Worm (Caenorhabditis elegans) whole organism, L4 larva: ENCODE results near the gene Y37E11AL.3.

Experiments
- D1046.2 ChIP-seq: fragments of 200-800 bp; sonication (Bioruptor generic); IDR thresholded peaks from 2 replicates; pipeline ENCODE4 v1.3.6; 2022; ENCODE audit warnings: missing genetic modification characterization, missing compliant biosample characterization
- F26F4.8 ChIP-seq: fragments of 200-800 bp; sonication (Bioruptor generic); conservative IDR thresholded peaks from 2 replicates; pipeline ENCODE4 v1.3.6; 2022; ENCODE audit warnings: missing genetic modification characterization, missing compliant biosample characterization
- F37D6.2 ChIP-seq: sonication (generic microtip); optimal IDR thresholded peaks from 2 replicates; lab custom pipeline; 2016; ENCODE audit warnings: mild to moderate bottlenecking, missing genetic modification characterization, missing compliant biosample characterization
- F44E2.7 ChIP-seq: fragments of 200-800 bp; sonication (Bioruptor generic); IDR thresholded peaks from 2 replicates; pipeline ENCODE4 v2.1.2; 2022; ENCODE audit warnings: missing genetic modification characterization, missing compliant biosample characterization
- F49E8.2 ChIP-seq: sonication (generic microtip); optimal IDR thresholded peaks from 2 replicates; lab custom pipeline; 2016; ENCODE audit warnings: missing compliant biosample characterization, mild to moderate bottlenecking, missing genetic modification characterization, borderline replicate concordance
- R02D3.7 ChIP-seq: fragments of 150-350 bp; sonication (generic microtip); optimal IDR thresholded peaks from 3 replicates; lab custom pipeline; 2014; ENCODE audit warnings: missing biosample characterization, missing genetic modification characterization
- T20F7.1 ChIP-seq: fragments of 200-800 bp; sonication (Bioruptor generic); optimal IDR thresholded peaks from 2 replicates; lab custom pipeline; 2018; ENCODE audit warnings: mild to moderate bottlenecking, missing genetic modification characterization, missing compliant biosample characterization
- T26A8.4 ChIP-seq: fragments of 200-800 bp; sonication (Bioruptor generic); IDR thresholded peaks from 2 replicates; pipeline ENCODE4 v1.3.6; 2022; ENCODE audit warnings: missing genetic modification characterization, missing compliant biosample characterization
- Y5F2A.4 ChIP-seq: fragments of 200-800 bp; sonication (Bioruptor generic); optimal IDR thresholded peaks from 2 replicates; lab custom pipeline; 2018; ENCODE audit warnings: mild to moderate bottlenecking, missing genetic modification characterization, missing compliant biosample characterization
- Y75B8A.6 ChIP-seq: fragments of 200-800 bp; sonication (Bioruptor generic); IDR thresholded peaks from 2 replicates; pipeline ENCODE4 v1.3.6; 2022; ENCODE audit warnings: missing genetic modification reagents, missing genetic modification characterization, missing compliant biosample characterization
- ZK337.2 ChIP-seq: fragments of 200-800 bp; sonication (Bioruptor generic); IDR thresholded peaks from 2 replicates; pipeline ENCODE4 v1.3.6; 2022; ENCODE audit warnings: missing genetic modification reagents, missing genetic modification characterization, missing compliant biosample characterization
- ama-1 ChIP-seq: fragments of 150-350 bp; optimal IDR thresholded peaks from 2 replicates; lab custom pipeline; 2014; ENCODE audit warnings: inconsistent platforms, mixed read lengths
- arid-1 ChIP-seq: fragments of 200-800 bp; sonication (Bioruptor generic); conservative IDR thresholded peaks from 2 replicates; pipeline ENCODE4 v1.3.6; 2022; ENCODE audit warnings: missing genetic modification reagents, missing genetic modification characterization, missing compliant biosample characterization
- ceh-28 ChIP-seq: fragments of 150-350 bp; optimal IDR thresholded peaks from 2 replicates; lab custom pipeline; 2014; ENCODE audit warnings: missing biosample characterization, missing genetic modification reagents, missing genetic modification characterization
- ces-1 ChIP-seq: fragments of 150-350 bp; sonication (generic microtip); optimal IDR thresholded peaks from 4 replicates; lab custom pipeline; 2014; ENCODE audit warnings: missing biosample characterization, missing genetic modification reagents, missing genetic modification characterization
- daf-16 ChIP-seq, 3 experiments: sonication (generic microtip); optimal IDR thresholded peaks; 2 replicates each; lab custom pipeline; 2016 to 2017; ENCODE audit warnings: missing genetic modification characterization in 3 of 3, missing genetic modification reagents in 3 of 3, mild to moderate bottlenecking in 2 of 3, missing compliant biosample characterization in 2 of 3, missing biosample characterization in 1 of 3, moderate library complexity in 1 of 3
- daf-19 ChIP-seq: fragments of 200-800 bp; sonication (Bioruptor generic); conservative IDR thresholded peaks from 2 replicates; pipeline ENCODE4 v1.3.6; 2022; ENCODE audit warnings: missing genetic modification characterization, missing compliant biosample characterization
- dmd-6 ChIP-seq: fragments of 200-800 bp; sonication (Bioruptor generic); IDR thresholded peaks from 2 replicates; pipeline ENCODE4 v1.3.6; 2022; ENCODE audit warnings: missing genetic modification reagents, missing genetic modification characterization, missing compliant biosample characterization
- dpl-1 ChIP-seq: fragments of 150-350 bp; optimal IDR thresholded peaks from 2 replicates; lab custom pipeline; 2014; ENCODE audit warnings: missing biosample characterization, missing genetic modification reagents, missing genetic modification characterization
- duxl-1 ChIP-seq: sonication (generic microtip); optimal IDR thresholded peaks from 2 replicates; lab custom pipeline; 2016; ENCODE audit warnings: mild to moderate bottlenecking, missing genetic modification characterization, moderate library complexity, missing compliant biosample characterization; ENCODE audit not compliant: poor library complexity
- egl-27 ChIP-seq: sonication (generic microtip); optimal IDR thresholded peaks from 3 replicates; lab custom pipeline; 2017; ENCODE audit warnings: missing biosample characterization, missing genetic modification reagents, missing genetic modification characterization
- fkh-10 ChIP-seq: fragments of 150-350 bp; optimal IDR thresholded peaks from 2 replicates; lab custom pipeline; 2014; ENCODE audit warnings: missing biosample characterization, missing genetic modification reagents, missing genetic modification characterization
- hif-1 ChIP-seq, 2 experiments: sonication (generic microtip); optimal IDR thresholded peaks; 2 replicates each; lab custom pipeline; 2016 to 2017; ENCODE audit warnings: missing compliant biosample characterization in 2 of 2, missing genetic modification characterization in 2 of 2, missing genetic modification reagents in 2 of 2, missing genotype in 2 of 2, mild to moderate bottlenecking in 1 of 2
- hlh-11 ChIP-seq: fragments of 200-800 bp; sonication (Bioruptor generic); optimal IDR thresholded peaks from 2 replicates; lab custom pipeline; 2018; ENCODE audit warnings: mild to moderate bottlenecking, missing genetic modification characterization, missing compliant biosample characterization
- lim-7 ChIP-seq: fragments of 200-800 bp; sonication (Bioruptor generic); IDR thresholded peaks from 2 replicates; pipeline ENCODE4 v1.3.6; 2022; ENCODE audit warnings: missing genetic modification characterization, missing compliant biosample characterization
- lin-1 ChIP-seq: fragments of 200-800 bp; sonication (Bioruptor generic); IDR thresholded peaks from 2 replicates; pipeline ENCODE4 v1.3.6; 2022; ENCODE audit warnings: missing genetic modification reagents, missing genetic modification characterization, missing compliant biosample characterization
- lin-38 ChIP-seq: fragments of 200-800 bp; sonication (Bioruptor generic); IDR thresholded peaks from 2 replicates; pipeline ENCODE4 v1.3.6; 2022; ENCODE audit warnings: missing genetic modification reagents, missing genetic modification characterization, missing compliant biosample characterization
- lsy-2 ChIP-seq, 2 experiments: fragments of 150-350 bp in 1 of 2; sonication (generic microtip) in 1 of 2; optimal IDR thresholded peaks; 2 replicates each; lab custom pipeline; 2014 to 2017; ENCODE audit warnings: missing biosample characterization in 2 of 2, missing genetic modification characterization in 2 of 2
- madf-5 ChIP-seq, 2 experiments: fragments of 200-800 bp; sonication (Bioruptor generic); IDR thresholded peaks; 2 replicates each; pipeline ENCODE4 v1.3.6; 2022; ENCODE audit warnings: missing compliant biosample characterization in 2 of 2, missing genetic modification characterization in 2 of 2
- madf-9 ChIP-seq: fragments of 200-800 bp; sonication (Bioruptor generic); conservative IDR thresholded peaks from 2 replicates; pipeline ENCODE4 v1.3.6; 2022; ENCODE audit warnings: missing genetic modification reagents, missing genetic modification characterization, missing compliant biosample characterization
- mdt-29 ChIP-seq: fragments of 200-800 bp; sonication (Bioruptor generic); IDR thresholded peaks from 2 replicates; pipeline ENCODE4 v1.3.6; 2022; ENCODE audit warnings: missing genetic modification reagents, missing genetic modification characterization, missing compliant biosample characterization
- nhr-102 ChIP-seq: sonication (generic microtip); optimal IDR thresholded peaks from 2 replicates; lab custom pipeline; 2016; ENCODE audit warnings: mild to moderate bottlenecking, missing genetic modification characterization, moderate library complexity, missing compliant biosample characterization
- nhr-28 ChIP-seq: fragments of 150-350 bp; optimal IDR thresholded peaks from 2 replicates; lab custom pipeline; 2014; ENCODE audit warnings: missing biosample characterization, missing genetic modification characterization
- nhr-41 ChIP-seq: fragments of 200-800 bp; sonication (Bioruptor generic); IDR thresholded peaks from 2 replicates; pipeline ENCODE4 v1.3.6; 2022; ENCODE audit warnings: missing genetic modification reagents, missing genetic modification characterization, missing compliant biosample characterization
- nhr-76 ChIP-seq: fragments of 150-350 bp; optimal IDR thresholded peaks from 2 replicates; lab custom pipeline; 2014; ENCODE audit warnings: missing biosample characterization, missing genetic modification characterization
- rbr-2 ChIP-seq: sonication (generic microtip); optimal IDR thresholded peaks from 2 replicates; lab custom pipeline; 2016; ENCODE audit warnings: missing genotype, missing genetic modification characterization, missing compliant biosample characterization
- set-16 ChIP-seq: fragments of 200-800 bp; sonication (Bioruptor generic); IDR thresholded peaks from 2 replicates; pipeline ENCODE4 v1.3.6; 2022; ENCODE audit warnings: missing genetic modification reagents, missing genetic modification characterization, missing compliant biosample characterization
- spr-1 ChIP-seq: sonication (generic microtip); optimal IDR thresholded peaks from 2 replicates; lab custom pipeline; 2016; ENCODE audit warnings: mild to moderate bottlenecking, missing genetic modification characterization, missing compliant biosample characterization
- spr-3 ChIP-seq: fragments of 200-800 bp; sonication (Bioruptor generic); optimal IDR thresholded peaks from 2 replicates; lab custom pipeline; 2018; ENCODE audit warnings: mild to moderate bottlenecking, missing genetic modification characterization, missing compliant biosample characterization
- tag-97 ChIP-seq: fragments of 200-800 bp; sonication (Bioruptor generic); IDR thresholded peaks from 2 replicates; pipeline ENCODE4 v1.3.6; 2022; ENCODE audit warnings: missing genetic modification characterization, missing compliant biosample characterization
- unc-130 ChIP-seq: sonication (generic microtip); optimal IDR thresholded peaks from 2 replicates; lab custom pipeline; 2016; ENCODE audit warnings: missing genetic modification reagents, missing genetic modification characterization, missing compliant biosample characterization
- unc-62 ChIP-seq, 3 experiments: fragments of 150-350 bp in 1 of 3; sonication (generic microtip); optimal IDR thresholded peaks in 2 of 3; peaks in 1 of 3; 1 replicate in 1 of 3; 2 replicates in 2 of 3; lab custom pipeline; 2014 to 2017; ENCODE audit warnings: missing biosample characterization in 3 of 3, missing genetic modification characterization in 3 of 3, missing genetic modification reagents in 3 of 3, missing genotype in 1 of 3
- zfp-2 ChIP-seq: sonication (generic microtip); optimal IDR thresholded peaks from 2 replicates; lab custom pipeline; 2016; ENCODE audit warnings: mild to moderate bottlenecking, missing genetic modification characterization, missing compliant biosample characterization
- zip-11 ChIP-seq: fragments of 200-800 bp; sonication (Bioruptor generic); IDR thresholded peaks from 2 replicates; pipeline ENCODE4 v1.3.6; 2022; ENCODE audit warnings: missing genetic modification characterization, missing compliant biosample characterization
- zip-2 ChIP-seq: fragments of 150-350 bp; optimal IDR thresholded peaks from 2 replicates; lab custom pipeline; 2014; ENCODE audit warnings: missing biosample characterization, missing genetic modification characterization
- ztf-7 ChIP-seq: fragments of 150-350 bp; optimal IDR thresholded peaks from 2 replicates; lab custom pipeline; 2014; ENCODE audit warnings: missing biosample characterization, missing genetic modification characterization

The Y37E11AL.3 gene

ce11 chrIV:3740830-3741477, 46.2 kb downstream of the Y37E11AL.3 start, which contains the start of gene nape-1 (continued):
- TF ChIP-seq hif-1 (tag; optimal IDR thresholded peaks at IDR 0.05; lab: Kevin White, UChicago) (peak in 1 of 2 experiments; percentile 55), set-16 (no peak), daf-16 (GFP tag; optimal IDR thresholded peaks at IDR 0.05; lab: Kevin White, UChicago) (no peak), daf-16 (tag; optimal IDR thresholded peaks at IDR 0.05; lab: Kevin White, UChicago) (peak; percentile 67), F37D6.2 (no peak), zip-11 (GFP tag; lab: Robert Waterston, UW) (no peak), ama-1 (lab: Kevin White, UChicago) (no peak), zip-2 (tag; lab: Kevin White, UChicago) (no peak), ztf-7 (tag; lab: Kevin White, UChicago) (no peak), D1046.2 (no peak), rbr-2 (tag; lab: Kevin White, UChicago) (peak; percentile 12), daf-19 (GFP tag; lab: Robert Waterston, UW) (no peak), nhr-76 (no peak), ZK337.2 (no peak), spr-3 (GFP tag; lab: Kevin White, UChicago) (no peak), lin-1 (GFP tag; lab: Robert Waterston, UW) (no peak), spr-1 (tag; lab: Kevin White, UChicago) (no peak), unc-130 (GFP tag; lab: Kevin White, UChicago) (no peak), T26A8.4 (GFP tag; lab: Robert Waterston, UW) (peak; percentile 35), fkh-10 (peak; percentile 29), tag-97 (no peak), dmd-6 (GFP tag; lab: Robert Waterston, UW) (peak; percentile 44; the same call in 1 of the 2 replicates), F26F4.8 (GFP tag; lab: Robert Waterston, UW) (no peak), zfp-2 (no peak), R02D3.7 (tag; lab: Kevin White, UChicago) (no peak), dpl-1 (peak; percentile 29), Y75B8A.6 (GFP tag; lab: Robert Waterston, UW) (no peak), ceh-28 (tag; lab: Kevin White, UChicago) (no peak), lsy-2 (tag; optimal IDR thresholded peaks at IDR 0.05; lab: Kevin White, UChicago) (peak in 1 of 2 experiments; percentile 62)

ce11 chrIV:3741874-3742273, 47.1 kb downstream of the Y37E11AL.3 start:
- no peak for TF ChIP-seq F49E8.2
- TF ChIP-seq Y5F2A.4 (GFP tag; lab: Kevin White, UChicago): no peak
- no peak for TF ChIP-seq nhr-28 (tag; lab: Kevin White, UChicago)
- TF ChIP-seq arid-1: no peak
- TF ChIP-seq unc-62 (GFP tag; optimal IDR thresholded peaks at IDR 0.05 in 1 of 2; lab: Kevin White, UChicago): peak in 1 of 2 experiments; percentile 92
- no peak for TF ChIP-seq unc-62 (tag; optimal IDR thresholded peaks at IDR 0.05; lab: Kevin White, UChicago)
- no peak for TF ChIP-seq T20F7.1 (GFP tag; lab: Kevin White, UChicago)
- no peak for TF ChIP-seq nhr-41 (GFP tag; lab: Robert Waterston, UW)

- TF ChIP-seq nhr-102 (peak; percentile 40), duxl-1 (no peak), nhr-28 (tag; lab: Kevin White, UChicago) (peak; percentile 86), madf-9 (no peak), lin-38 (GFP tag; lab: Robert Waterston, UW) (peak; percentile 56), egl-27 (no peak), F44E2.7 (GFP tag; lab: Robert Waterston, UW) (no peak), zfp-2 (no peak), F49E8.2 (no peak), mdt-29 (GFP tag; lab: Robert Waterston, UW) (no peak), R02D3.7 (tag; lab: Kevin White, UChicago) (no peak), madf-5 (GFP tag; IDR thresholded peaks at IDR 0.05; lab: Robert Waterston, UW) (no peak), hlh-11 (tag; lab: Kevin White, UChicago) (peak; percentile 99), lin-1 (GFP tag; lab: Robert Waterston, UW) (0 out of 2 replicates have a peak, but pooled peaks have one; percentile 30), tag-97 (no peak), ceh-28 (tag; lab: Kevin White, UChicago) (peak; percentile 70), ztf-7 (tag; lab: Kevin White, UChicago) (peak; percentile 58), D1046.2 (no peak), set-16 (peak; percentile 54), Y75B8A.6 (GFP tag; lab: Robert Waterston, UW) (no peak), lim-7 (GFP tag; lab: Robert Waterston, UW) (no peak), ces-1 (GFP tag; lab: Kevin White, UChicago) (no peak)
Measured at ce11 chrIV:3742426-3742839, 47.7 kb downstream of the Y37E11AL.3 start.
